Fruit fly (Drosophila melanogaster) whole organism, prepupa: Measurements from ENCODE around the gene CG43121.

ENCODE experiments used
- Blimp-1 ChIP-seq: fragments of 200-800 bp; sonication (Bioruptor generic); optimal IDR thresholded peaks from 3 replicates; lab custom pipeline; 2017; ENCODE audit warnings: missing biosample characterization, missing genetic modification characterization, mild to moderate bottlenecking, moderate library complexity, missing genetic modification reagents
- CG11902 ChIP-seq: fragments of 200-800 bp; sonication (Bioruptor generic); optimal IDR thresholded peaks from 3 replicates; lab custom pipeline; 2016; ENCODE audit warnings: missing biosample characterization, missing genetic modification characterization
- CG15336 ChIP-seq: fragments of 200-800 bp; sonication (Bioruptor generic); IDR thresholded peaks from 2 replicates; pipeline ENCODE4 v1.3.6; 2022; ENCODE audit warnings: missing biosample characterization, missing genetic modification characterization
- CG1621 ChIP-seq: fragments of 200-800 bp; sonication (Bioruptor generic); optimal IDR thresholded peaks from 3 replicates; lab custom pipeline; 2018; ENCODE audit warnings: missing biosample characterization, mild to moderate bottlenecking, missing genetic modification characterization
- CG16779 ChIP-seq: fragments of 200-800 bp; sonication (Bioruptor generic); optimal IDR thresholded peaks from 3 replicates; lab custom pipeline; 2017; ENCODE audit warnings: missing biosample characterization, mild to moderate bottlenecking, missing genetic modification characterization
- CG32006 ChIP-seq: fragments of 200-800 bp; sonication (Bioruptor generic); optimal IDR thresholded peaks from 3 replicates; lab custom pipeline; 2017; ENCODE audit warnings: missing biosample characterization, mild to moderate bottlenecking, missing genetic modification characterization
- CG34406 ChIP-seq: fragments of 200-800 bp; sonication (Bioruptor generic); optimal IDR thresholded peaks from 3 replicates; lab custom pipeline; 2016; ENCODE audit warnings: missing biosample characterization, missing genetic modification characterization
- CG3919 ChIP-seq: fragments of 200-800 bp; sonication (Bioruptor generic); optimal IDR thresholded peaks from 3 replicates; lab custom pipeline; 2016; ENCODE audit warnings: missing biosample characterization, missing genetic modification characterization
- CG6163 ChIP-seq: fragments of 200-800 bp; sonication (Bioruptor generic); IDR thresholded peaks from 3 replicates; pipeline ENCODE4 v1.3.6; 2022; ENCODE audit warnings: missing biosample characterization, missing genetic modification characterization
- CG7368 ChIP-seq: fragments of 200-800 bp; sonication (Bioruptor generic); optimal IDR thresholded peaks from 3 replicates; lab custom pipeline; 2016; ENCODE audit warnings: missing biosample characterization, missing genetic modification characterization
- CG8319 ChIP-seq: fragments of 200-800 bp; sonication (Bioruptor generic); optimal IDR thresholded peaks from 3 replicates; lab custom pipeline; 2016; ENCODE audit warnings: missing biosample characterization, missing genetic modification characterization
- CG8632 ChIP-seq: fragments of 200-800 bp; sonication (Bioruptor generic); optimal IDR thresholded peaks from 3 replicates; lab custom pipeline; 2016; ENCODE audit warnings: missing biosample characterization, missing genetic modification characterization
- Eip75B ChIP-seq: fragments of 200-800 bp; sonication (Bioruptor generic); optimal IDR thresholded peaks from 3 replicates; lab custom pipeline; 2016; ENCODE audit warnings: missing biosample characterization, missing genetic modification characterization
- Eip78C ChIP-seq: fragments of 200-800 bp; sonication (Bioruptor generic); peaks from one replicate; lab custom pipeline; 2016; ENCODE audit warnings: missing biosample characterization, missing genetic modification characterization
- Eip93F ChIP-seq: fragments of 200-800 bp; sonication (Bioruptor generic); optimal IDR thresholded peaks from 2 replicates; lab custom pipeline; 2016; ENCODE audit warnings: missing biosample characterization, mild to moderate bottlenecking, missing genetic modification characterization
- Ets21C ChIP-seq: fragments of 200-800 bp; sonication (Bioruptor generic); optimal IDR thresholded peaks from 3 replicates; lab custom pipeline; 2016; ENCODE audit warnings: missing biosample characterization, missing genetic modification characterization
- Ets96B ChIP-seq: fragments of 200-800 bp; optimal IDR thresholded peaks from 2 replicates; lab custom pipeline; 2019; ENCODE audit warnings: missing biosample characterization, mild to moderate bottlenecking, missing genetic modification characterization, moderate library complexity
- Hr39 ChIP-seq: fragments of 200-800 bp; sonication (Bioruptor generic); optimal IDR thresholded peaks from 2 replicates; lab custom pipeline; 2016; ENCODE audit warnings: missing biosample characterization, missing genetic modification characterization
- Hr4 ChIP-seq: fragments of 200-800 bp; sonication (Bioruptor generic); optimal IDR thresholded peaks from 3 replicates; lab custom pipeline; 2016; ENCODE audit warnings: missing biosample characterization, missing genetic modification characterization
- Lpt ChIP-seq: fragments of 200-800 bp; sonication (Bioruptor generic); optimal IDR thresholded peaks from 3 replicates; lab custom pipeline; 2016; ENCODE audit warnings: missing biosample characterization, missing genetic modification characterization
- OdsH ChIP-seq: fragments of 200-800 bp; sonication (Bioruptor generic); optimal IDR thresholded peaks from 3 replicates; lab custom pipeline; 2016; ENCODE audit warnings: missing biosample characterization, missing genetic modification characterization
- Smox ChIP-seq: fragments of 200-800 bp; sonication (Bioruptor generic); optimal IDR thresholded peaks from 3 replicates; lab custom pipeline; 2016; ENCODE audit warnings: missing biosample characterization, missing genetic modification characterization
- Sox15 ChIP-seq: fragments of 200-800 bp; sonication (Bioruptor generic); optimal IDR thresholded peaks from 3 replicates; lab custom pipeline; 2016; ENCODE audit warnings: missing biosample characterization, missing genetic modification characterization
- acj6 ChIP-seq: fragments of 200-800 bp; sonication (Bioruptor generic); optimal IDR thresholded peaks from 3 replicates; lab custom pipeline; 2016; ENCODE audit warnings: missing biosample characterization, missing genetic modification characterization
- cyc ChIP-seq: fragments of 200-800 bp; sonication (Bioruptor generic); optimal IDR thresholded peaks from 3 replicates; lab custom pipeline; 2016; ENCODE audit warnings: missing biosample characterization, missing genetic modification characterization
- fkh ChIP-seq: fragments of 200-800 bp; sonication (Bioruptor generic); optimal IDR thresholded peaks from 3 replicates; lab custom pipeline; 2017; ENCODE audit warnings: missing biosample characterization, mild to moderate bottlenecking, missing genetic modification characterization, moderate library complexity
- lz ChIP-seq: fragments of 200-800 bp; sonication (Bioruptor generic); optimal IDR thresholded peaks from 3 replicates; lab custom pipeline; 2016; ENCODE audit warnings: missing biosample characterization, missing genetic modification characterization
- net ChIP-seq: fragments of 200-800 bp; sonication (Bioruptor generic); optimal IDR thresholded peaks from 3 replicates; lab custom pipeline; 2016; ENCODE audit warnings: missing biosample characterization, missing genetic modification characterization
- pdm3 ChIP-seq: fragments of 200-800 bp; sonication (Bioruptor generic); optimal IDR thresholded peaks from 3 replicates; lab custom pipeline; 2016; ENCODE audit warnings: missing biosample characterization, missing genetic modification characterization
- topi ChIP-seq: fragments of 200-800 bp; sonication (Bioruptor generic); optimal IDR thresholded peaks from 3 replicates; lab custom pipeline; 2016; ENCODE audit warnings: missing biosample characterization, missing genetic modification characterization

CG43121 gene

dm6 chr3L:14661567-14662258, 10.5 kb downstream of the CG43121 start (continued):
- TF ChIP-seq Hr39 (GFP tag; lab: Kevin White, UChicago) (peak; percentile 36), CG1621 (no peak), CG6163 (GFP tag; lab: Robert Waterston, UW) (peak; percentile 57; the same call in 2 of the 3 replicates), CG8632 (GFP tag; lab: Kevin White, UChicago) (no peak), Smox (GFP tag; lab: Kevin White, UChicago) (peak; percentile 33), Hr4 (GFP tag; lab: Kevin White, UChicago) (no peak), CG8319 (no peak), CG3919 (peak; percentile 37), Eip75B (peak; percentile 29), fkh (GFP tag; lab: Kevin White, UChicago) (no peak), acj6 (GFP tag; lab: Kevin White, UChicago) (peak; percentile 23), cyc (GFP tag; lab: Kevin White, UChicago) (peak; percentile 3), Ets21C (GFP tag; lab: Kevin White, UChicago) (peak; percentile 3), Ets96B (tag; lab: Kevin White, UChicago) (no peak), Eip78C (GFP tag; lab: Kevin White, UChicago) (peak; percentile 73), OdsH (GFP tag; lab: Kevin White, UChicago) (peak; percentile 45), CG15336 (0 out of 2 replicates have a peak, but pooled peaks have one; percentile 25), topi (GFP tag; lab: Kevin White, UChicago) (peak; percentile 44)

dm6 chr3L:14659954-14660907, 12.0 kb downstream of the CG43121 start:
- TF ChIP-seq CG32006 (GFP tag; lab: Kevin White, UChicago) (peak; percentile 31), Hr4 (GFP tag; lab: Kevin White, UChicago) (peak; percentile 34), Blimp-1 (GFP tag; lab: Kevin White, UChicago) (peak; percentile 10), CG16779 (tag; lab: Kevin White, UChicago) (no peak), pdm3 (GFP tag; lab: Kevin White, UChicago) (peak; percentile 13), CG7368 (GFP tag; lab: Kevin White, UChicago) (no peak), CG34406 (no peak), net (no peak), lz (no peak)

dm6 chr3L:14657485-14658054, 14.7 kb downstream of the CG43121 start:
- TF ChIP-seq Sox15 (no peak), fkh (GFP tag; lab: Kevin White, UChicago) (peak; percentile 69)

dm6 chr3L:14655681-14656080, 16.6 kb downstream of the CG43121 start:
- TF ChIP-seq Lpt (GFP tag; lab: Kevin White, UChicago) (no peak), Ets96B (tag; lab: Kevin White, UChicago) (no peak), Smox (GFP tag; lab: Kevin White, UChicago) (no peak), Eip93F (GFP tag; lab: Kevin White, UChicago) (no peak), pdm3 (GFP tag; lab: Kevin White, UChicago) (no peak), Eip78C (GFP tag; lab: Kevin White, UChicago) (no peak), lz (no peak), CG7368 (GFP tag; lab: Kevin White, UChicago) (no peak), OdsH (GFP tag; lab: Kevin White, UChicago) (no peak), Eip75B (no peak), CG11902 (GFP tag; lab: Kevin White, UChicago) (no peak), CG8632 (GFP tag; lab: Kevin White, UChicago) (no peak)
